Fruit fly (Drosophila melanogaster): ENCODE results near the gene myd.

The myd gene

DNA sequence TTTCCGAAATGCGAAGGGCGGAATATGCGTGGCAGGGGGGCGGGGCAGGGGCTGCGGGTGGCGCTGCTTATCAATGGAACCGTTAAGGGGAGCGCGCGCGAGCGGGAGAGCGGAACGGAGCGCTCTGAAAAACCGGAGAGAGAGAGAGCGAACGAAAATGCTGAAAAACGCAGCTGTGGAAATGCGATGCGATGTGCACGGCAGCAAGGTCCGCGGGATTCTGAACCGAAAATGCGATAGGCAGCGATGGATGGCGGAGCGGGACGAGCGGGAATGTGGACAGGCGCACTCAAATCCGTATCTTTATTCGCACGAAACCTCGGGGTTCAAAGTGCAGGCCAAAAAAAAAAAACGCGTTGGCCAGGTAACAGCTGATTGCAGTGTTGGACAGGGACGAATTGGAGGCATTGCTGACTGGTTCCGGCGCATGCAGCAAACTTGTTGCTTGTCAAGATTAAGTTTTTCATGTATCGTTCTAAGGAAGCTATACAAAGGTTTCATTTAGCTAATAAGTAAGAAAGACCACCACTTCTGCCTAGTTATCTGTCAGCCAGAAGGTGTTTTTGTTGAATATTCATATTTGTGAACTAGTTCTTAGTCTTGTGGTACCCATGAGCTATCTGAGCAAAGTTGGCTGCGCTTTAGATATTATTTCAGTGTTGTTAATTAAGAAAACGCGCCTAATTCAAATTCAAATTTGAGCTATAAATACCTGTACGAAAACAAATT, 32.8 kb upstream of the myd start, which contains the start of gene Ppcs (continued):
- TF ChIP-seq eve (GFP tag; optimal IDR thresholded peaks at IDR 0.05) (no peak), grau (tag; optimal IDR thresholded peaks at IDR 0.05) (peak; percentile 54), zen (tag; optimal IDR thresholded peaks at IDR 0.05) (peak; percentile 26), Dip3 (GFP tag; optimal IDR thresholded peaks at IDR 0.05) (peak; percentile 58), gfzf (GFP tag; optimal IDR thresholded peaks at IDR 0.05) (peak; percentile 44), CG17829 (tag; optimal IDR thresholded peaks at IDR 0.05) (peak; percentile 10), Dp (GFP tag; optimal IDR thresholded peaks at IDR 0.05) (peak; percentile 97), wor (GFP tag; IDR thresholded peaks at IDR 0.05) (no peak), nau (GFP tag; optimal IDR thresholded peaks at IDR 0.05) (peak; percentile 69), CoRest (tag; optimal IDR thresholded peaks at IDR 0.05) (peak; percentile 65), Nf-YC (tag; optimal IDR thresholded peaks at IDR 0.05) (peak; percentile 48), CG3847 (GFP tag; IDR thresholded peaks at IDR 0.05) (peak; percentile 71), otp (GFP tag; IDR thresholded peaks at IDR 0.05) (peak; percentile 45; the same call in 2 of the 3 replicates), pnt (GFP tag; optimal IDR thresholded peaks at IDR 0.05) (no peak), Blimp-1 (GFP tag; optimal IDR thresholded peaks at IDR 0.05) (peak; percentile 18), sr (GFP tag; IDR thresholded peaks at IDR 0.05) (0 out of 3 replicates have a peak, but pooled peaks have one; percentile 17), CG17612 (GFP tag; IDR thresholded peaks at IDR 0.05) (no peak), CG11696 (GFP tag; IDR thresholded peaks at IDR 0.05) (0 out of 2 replicates have a peak, but pooled peaks have one; percentile 32), CG32772 (GFP tag; IDR thresholded peaks at IDR 0.05) (peak; percentile 72), Dref (GFP tag; IDR thresholded peaks at IDR 0.05) (no peak), Aef1 (GFP tag; IDR thresholded peaks at IDR 0.05) (peak; percentile 37; the same call in 2 of the 3 replicates), pan (optimal IDR thresholded peaks at IDR 0.05) (no peak), pan (GFP tag; optimal IDR thresholded peaks at IDR 0.05 in 1 of 2, IDR thresholded peaks at IDR 0.05 in 1 of 2) (peak in 1 of 2 experiments; percentile 40), CG7987 (GFP tag; optimal IDR thresholded peaks at IDR 0.05) (peak; percentile 13), CG8359 (GFP tag; optimal IDR thresholded peaks at IDR 0.05; ENCODE audit: borderline replicate concordance) (no peak), kay (GFP tag; optimal IDR thresholded peaks at IDR 0.05) (peak; percentile 62), slp2 (GFP tag; optimal IDR thresholded peaks at IDR 0.05) (peak; percentile 39), CG4707 (GFP tag; optimal IDR thresholded peaks at IDR 0.05) (no peak), CG12219 (GFP tag; optimal IDR thresholded peaks at IDR 0.05) (peak; percentile 28), gsb (GFP tag; IDR thresholded peaks at IDR 0.05) (no peak), Adf1 (GFP tag; IDR thresholded peaks at IDR 0.05) (peak; percentile 55), al (GFP tag; IDR thresholded peaks at IDR 0.05) (0 out of 2 replicates have a peak, but pooled peaks have one; percentile 35), Xbp1 (GFP tag; optimal IDR thresholded peaks at IDR 0.05) (peak; percentile 46), CG7928 (GFP tag; optimal IDR thresholded peaks at IDR 0.05) (peak; percentile 49), CG10431 (GFP tag; optimal IDR thresholded peaks at IDR 0.05) (peak; percentile 78), crp (GFP tag; optimal IDR thresholded peaks at IDR 0.05) (peak; percentile 86 to 96), HLH54F (GFP tag; optimal IDR thresholded peaks at IDR 0.05) (peak; percentile 73), ttk (GFP tag; IDR thresholded peaks at IDR 0.05) (no peak), Sry-β (GFP tag; optimal IDR thresholded peaks at IDR 0.05) (peak; percentile 51), corto (GFP tag; optimal IDR thresholded peaks at IDR 0.05) (no peak), peb (GFP tag; IDR thresholded peaks at IDR 0.05) (no peak), unpg (GFP tag; optimal IDR thresholded peaks at IDR 0.05) (peak; percentile 20), CG3407 (GFP tag; optimal IDR thresholded peaks at IDR 0.05) (peak; percentile 23), ems (GFP tag; optimal IDR thresholded peaks at IDR 0.05) (peak; percentile 48), crol (GFP tag; IDR thresholded peaks at IDR 0.05) (peak; percentile 100), CG14014 (GFP tag; IDR thresholded peaks at IDR 0.05) (no peak; the same call in 1 of the 2 replicates), Oli (tag; optimal IDR thresholded peaks at IDR 0.05) (peak; percentile 26), Nf-YB (GFP tag; optimal IDR thresholded peaks at IDR 0.05) (peak; percentile 28), CG15011 (GFP tag; optimal IDR thresholded peaks at IDR 0.05) (peak; percentile 64)
